Fruit fly (Drosophila melanogaster) whole organism, larva: ENCODE measurements around the gene Poxm.

Experiments
- noc ChIP-seq: fragments of 200-800 bp; sonication (Bioruptor generic); optimal IDR thresholded peaks from 3 replicates; lab custom pipeline; 2019; ENCODE audit warnings: missing biosample characterization, mild to moderate bottlenecking, missing genetic modification characterization, moderate library complexity

Poxm gene

DNA sequence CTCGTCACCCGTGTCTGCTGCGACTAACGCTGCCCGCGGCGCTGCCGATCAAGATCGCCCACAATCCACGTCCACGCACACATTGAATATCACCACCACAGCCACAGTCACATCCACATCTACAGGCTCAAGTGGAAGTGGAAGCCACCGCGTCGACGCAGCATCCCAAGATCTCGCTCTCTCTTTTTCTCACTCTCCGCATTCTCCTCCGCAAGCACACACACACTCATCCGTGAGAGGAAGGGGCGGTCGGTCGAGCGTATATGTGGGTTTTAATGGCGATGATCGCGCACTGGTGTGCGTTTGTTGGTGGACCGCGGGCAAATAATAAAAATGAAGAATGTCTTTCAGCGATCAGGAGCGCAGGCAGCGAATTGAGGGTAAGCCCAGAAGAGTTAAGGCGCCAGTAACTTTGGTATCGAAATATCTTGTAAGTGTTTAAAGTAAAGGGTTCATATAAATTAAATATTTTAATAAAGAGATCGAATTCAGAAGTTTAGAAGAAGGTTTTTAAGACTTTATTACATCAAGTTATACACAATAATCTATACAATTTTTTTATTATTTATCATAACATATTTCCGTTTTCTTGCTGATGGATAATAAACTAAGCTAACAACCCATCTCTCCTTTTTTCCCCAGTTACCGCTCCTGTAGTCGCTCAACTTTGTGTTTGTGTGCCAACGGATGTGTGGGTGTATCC lies at the start of gene Poxm:
TSS of gene Poxm (minus strand) at position 25 of the 703 bp plus-strand sequence.
- TF ChIP-seq noc (tag; lab: Kevin White, UChicago): no peak

DNA sequence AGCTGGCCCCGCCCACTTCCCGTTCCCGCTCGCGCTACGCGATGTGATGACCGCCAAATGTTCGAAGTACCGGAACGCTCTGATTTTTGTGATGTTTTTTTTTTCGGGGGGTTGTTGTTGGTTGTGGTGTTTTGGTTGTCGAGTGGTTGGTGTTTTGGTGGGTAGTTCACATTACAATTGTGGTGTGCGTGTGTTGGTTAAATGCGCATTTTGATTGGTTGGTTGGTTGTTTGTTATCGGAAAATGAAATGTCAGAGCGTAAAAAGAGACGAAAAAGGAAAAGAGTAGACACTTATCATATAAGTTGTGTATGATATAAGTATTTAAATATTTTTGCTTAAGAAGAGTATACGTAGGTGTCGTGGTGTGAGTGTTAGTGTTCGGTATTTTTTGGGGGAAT lies 35.0 kb upstream of the Poxm start:
- no peak for TF ChIP-seq noc (tag; lab: Kevin White, UChicago)

dm6 chr3R:8362259-8362876 lies 28.8 kb upstream of the Poxm start, which contains the start of the genes Veneno and CG7963:
TSS of gene Veneno (minus strand) at chr3R:8362554.
TSS of gene CG7963 (plus strand) at chr3R:8362826.
- no peak for TF ChIP-seq noc (tag; lab: Kevin White, UChicago)

DNA sequence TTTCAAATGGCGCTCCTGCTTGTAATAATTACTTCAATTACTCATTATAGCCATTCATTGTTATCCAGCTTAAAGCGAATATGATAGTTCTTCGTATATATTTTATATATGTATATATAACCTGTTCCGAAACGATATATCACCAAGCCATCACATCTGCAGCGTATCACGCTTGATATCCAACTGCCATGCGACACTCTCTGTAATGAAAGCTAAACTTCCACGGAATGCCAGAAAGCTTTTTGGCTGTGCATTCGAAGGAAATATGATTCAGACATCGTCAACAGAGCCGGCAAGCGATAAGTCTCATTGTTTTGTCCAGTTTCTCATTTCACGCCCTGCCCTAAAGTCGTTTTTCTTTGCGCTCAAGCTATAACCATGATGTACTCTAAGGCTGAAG lies 24.4 kb upstream of the Poxm start:
- no peak for TF ChIP-seq noc (tag; lab: Kevin White, UChicago)

- TF ChIP-seq noc (tag; lab: Kevin White, UChicago): no peak
These were observed 23.9 kb upstream of the Poxm start for dm6 chr3R:8357372-8357992.

DNA sequence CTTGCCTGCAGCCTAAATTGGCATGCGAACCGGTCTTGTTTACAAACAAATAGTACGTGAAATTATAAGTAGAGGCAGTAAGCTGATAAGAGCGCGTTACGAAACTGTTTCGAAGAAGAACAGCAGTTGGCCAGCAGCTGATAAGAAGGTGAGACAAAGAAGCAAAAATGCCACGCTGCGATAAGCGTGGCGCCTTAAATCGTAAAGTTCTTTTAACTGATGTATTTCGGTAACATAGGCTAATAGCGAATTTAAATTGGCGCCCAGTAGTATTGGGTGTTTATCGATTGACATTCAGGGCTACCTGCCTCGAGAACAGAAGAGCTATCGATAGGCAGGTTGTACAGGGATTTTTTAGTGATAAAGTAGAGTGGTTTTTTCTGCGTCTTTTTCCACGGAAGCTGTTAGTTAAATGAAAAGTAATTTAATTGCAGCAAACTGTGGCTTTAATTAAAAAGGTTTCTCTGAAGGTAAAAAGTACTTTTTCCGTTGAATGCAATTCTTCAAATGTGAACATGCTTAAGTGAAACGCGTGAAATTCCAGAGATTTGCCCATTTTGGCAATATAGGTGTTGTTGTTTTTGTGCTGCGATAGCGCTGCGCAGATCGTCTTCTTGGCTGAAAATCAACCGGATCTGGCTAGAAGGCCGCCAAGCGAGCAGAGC lies 23.2 kb upstream of the Poxm start, which contains the start of gene stck:
TSS of gene stck (plus strand) at position 353 of the 665 bp plus-strand sequence.
- TF ChIP-seq noc (tag; lab: Kevin White, UChicago): no peak

DNA sequence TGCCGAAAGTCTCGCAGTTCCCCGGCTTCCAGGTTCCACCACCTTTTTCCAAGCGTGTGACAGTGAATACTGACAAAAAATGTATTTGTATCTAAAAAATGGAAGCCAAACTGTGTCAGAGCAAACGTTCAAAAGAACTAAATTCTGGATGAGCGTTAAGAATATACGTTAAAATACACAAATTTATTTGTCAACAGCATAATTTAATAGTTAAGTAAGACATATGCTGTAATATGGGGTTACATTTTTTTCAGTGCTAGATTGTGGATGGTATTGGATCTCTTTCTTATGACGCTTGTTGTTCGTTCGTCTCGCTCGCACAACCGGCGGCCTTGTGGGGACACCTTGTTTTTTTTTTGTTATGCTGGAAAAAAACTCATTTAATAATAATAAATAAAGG lies 22.0 kb upstream of the Poxm start:
- TF ChIP-seq noc (tag; lab: Kevin White, UChicago): peak; percentile 78

- no peak for TF ChIP-seq noc (tag; lab: Kevin White, UChicago)
These were observed 21.4 kb upstream of the Poxm start for dm6 chr3R:8354969-8355368.

dm6 chr3R:8354458-8354857 lies 20.9 kb upstream of the Poxm start:
- peak; percentile 23 for TF ChIP-seq noc (tag; lab: Kevin White, UChicago)

DNA sequence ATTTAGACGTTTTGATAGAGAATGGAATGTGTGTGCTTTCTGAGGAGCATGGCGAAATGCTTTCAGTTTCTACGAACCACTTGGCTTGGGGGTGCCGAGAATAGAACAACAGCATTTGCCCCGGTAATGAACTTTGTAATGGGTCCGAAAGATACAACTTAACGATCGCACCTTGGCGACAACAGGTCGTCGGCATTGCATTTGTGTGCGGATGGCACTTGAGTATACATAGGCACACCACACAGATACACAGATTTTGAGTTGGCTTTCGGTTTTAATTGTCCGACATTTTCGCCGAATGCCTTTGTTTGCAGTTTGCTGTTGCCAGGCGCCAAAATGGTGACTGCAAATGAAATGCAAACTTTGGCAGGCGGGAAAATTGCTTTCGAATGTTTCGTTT lies 20.4 kb upstream of the Poxm start:
- TF ChIP-seq noc (tag; lab: Kevin White, UChicago): no peak

- peak; percentile 48 for TF ChIP-seq noc (tag; lab: Kevin White, UChicago)
These were observed 19.6 kb upstream of the Poxm start for dm6 chr3R:8352961-8353728.

DNA sequence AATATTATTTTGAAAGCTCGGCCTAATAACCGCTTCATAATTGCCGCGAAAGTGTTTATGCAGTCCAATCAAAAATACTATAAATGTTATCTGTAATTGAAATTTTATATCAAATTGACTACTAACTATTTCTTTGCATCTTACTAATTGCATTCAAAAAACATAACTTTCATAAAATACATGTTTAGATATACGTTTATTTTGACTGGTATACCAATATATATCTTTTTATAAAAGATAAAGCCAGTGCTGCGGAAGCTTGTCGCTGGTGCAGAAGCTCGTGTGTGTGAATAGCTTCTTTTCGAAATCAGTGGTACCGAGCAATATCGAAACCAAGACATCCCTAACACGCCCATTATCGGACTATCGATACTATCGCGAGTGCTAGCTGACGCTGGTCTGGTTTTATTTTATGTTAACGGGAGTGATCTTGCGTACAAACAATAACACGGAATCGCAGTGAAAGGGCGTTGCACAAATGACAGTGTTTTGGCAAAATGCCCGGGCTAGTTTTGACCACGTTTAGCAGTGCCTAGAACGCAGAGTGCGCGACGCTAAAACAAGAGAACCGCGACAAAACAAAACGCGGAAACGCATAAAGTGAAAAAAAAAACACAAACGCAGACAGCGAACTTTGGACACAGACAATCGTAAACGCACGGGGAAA lies 16.0 kb upstream of the Poxm start, which contains the start of gene Atg13:
TSS of gene Atg13 (plus strand) at position 367 of the 667 bp plus-strand sequence.
- TF ChIP-seq noc (tag; lab: Kevin White, UChicago): no peak

DNA sequence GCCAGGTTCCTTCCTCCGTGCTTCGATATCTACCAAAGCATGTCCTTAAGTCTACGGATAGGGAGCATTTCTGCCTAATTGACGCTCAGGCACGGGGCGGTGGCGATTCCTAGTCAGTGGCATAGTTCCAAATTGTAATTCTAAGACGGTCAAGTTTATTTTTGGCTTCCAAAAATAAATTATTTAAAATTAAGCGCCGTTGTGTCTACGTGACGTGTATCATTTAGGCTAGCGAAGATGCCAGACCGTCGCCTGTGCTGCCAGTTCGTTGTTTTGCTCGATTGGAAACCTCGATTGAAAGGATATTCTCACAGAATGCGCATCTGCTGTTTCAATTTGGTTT lies 15.5 kb upstream of the Poxm start:
- TF ChIP-seq noc (tag; lab: Kevin White, UChicago): no peak

DNA sequence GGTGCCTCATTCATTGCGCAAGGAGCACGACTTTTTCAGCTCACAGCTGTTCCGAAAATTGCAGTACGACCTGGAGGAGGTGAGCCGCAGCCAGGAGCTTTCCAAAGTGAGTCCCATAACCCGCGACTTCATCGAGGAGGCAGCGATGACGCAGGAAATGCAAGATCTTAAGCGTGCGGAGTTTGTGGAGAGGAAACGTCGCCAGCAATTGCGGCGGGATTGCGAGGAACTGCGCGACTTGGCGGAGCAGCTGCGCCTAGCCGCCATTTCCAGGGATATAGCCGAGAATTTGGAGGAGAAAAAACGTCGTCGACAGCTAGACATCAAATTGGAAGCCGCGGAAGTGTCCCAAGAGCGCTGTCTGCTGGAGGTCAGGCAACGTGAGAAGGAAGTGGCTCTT lies 14.2 kb upstream of the Poxm start:
- TF ChIP-seq noc (tag; lab: Kevin White, UChicago): no peak

dm6 chr3R:8347279-8347678 lies 13.7 kb upstream of the Poxm start, which contains the start of gene CG7352:
TSS of gene CG7352 (plus strand) at chr3R:8347579.
- TF ChIP-seq noc (tag; lab: Kevin White, UChicago): no peak
